Fruit fly (Drosophila melanogaster): Measurements from ENCODE around the gene nol.

Gene nol

DNA sequence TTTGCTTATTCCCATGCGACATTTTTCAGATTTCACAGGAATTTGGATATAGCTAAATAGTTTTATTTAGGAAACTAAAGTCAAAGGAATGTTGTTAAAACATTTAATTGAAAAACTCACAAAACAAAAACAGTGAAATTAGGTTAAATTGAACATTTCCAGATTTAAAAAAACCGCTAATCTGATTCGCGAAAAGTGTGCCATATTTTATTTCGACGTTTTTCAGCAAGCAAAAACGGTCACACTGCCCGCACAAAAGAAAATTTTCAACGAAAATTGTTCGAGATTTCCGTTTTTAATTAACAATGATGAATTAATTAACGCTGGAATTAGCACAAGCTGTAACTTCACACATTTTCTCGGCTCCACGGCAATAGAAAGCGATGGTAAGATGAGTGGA, 21.2 kb upstream of the nol start, which contains the start of the genes CG34012 and emei:
CG34012 (minus strand) TSS at position 52 of the 400 bp plus-strand sequence.
emei (plus strand) TSS at position 237 of the 400 bp plus-strand sequence.
- no peak for TF ChIP-seq bab1 (GFP tag; optimal IDR thresholded peaks at IDR 0.05)
- no peak for TF ChIP-seq CG33017 (tag; optimal IDR thresholded peaks at IDR 0.05)
- no peak for TF ChIP-seq CG11617 (GFP tag; optimal IDR thresholded peaks at IDR 0.05)
- TF ChIP-seq tj (GFP tag; optimal IDR thresholded peaks at IDR 0.05), result no peak
- no peak for TF ChIP-seq pad (GFP tag; optimal IDR thresholded peaks at IDR 0.05)
- TF ChIP-seq CG7101 (tag; optimal IDR thresholded peaks at IDR 0.05), result no peak
- no peak for TF ChIP-seq cic (GFP tag; optimal IDR thresholded peaks at IDR 0.05)
- no peak for TF ChIP-seq cnc (optimal IDR thresholded peaks at IDR 0.05)
- TF ChIP-seq Crg-1 (GFP tag; optimal IDR thresholded peaks at IDR 0.05), result no peak
- TF ChIP-seq CG14711 (tag; optimal IDR thresholded peaks at IDR 0.05), result no peak
- no peak for TF ChIP-seq CG7045 (GFP tag; optimal IDR thresholded peaks at IDR 0.05)
- no peak for TF ChIP-seq ovo (GFP tag; optimal IDR thresholded peaks at IDR 0.05)
- no peak for TF ChIP-seq CG1620 (GFP tag; optimal IDR thresholded peaks at IDR 0.05)
- TF ChIP-seq kay (GFP tag; ENCODE audit: borderline replicate concordance), result no peak
- no peak for TF ChIP-seq Clk (GFP tag; optimal IDR thresholded peaks at IDR 0.05)
- no peak for TF ChIP-seq Mnt (GFP tag; optimal IDR thresholded peaks at IDR 0.05)
- no peak for TF ChIP-seq CG12768 (GFP tag; optimal IDR thresholded peaks at IDR 0.05)
- no peak for TF ChIP-seq CG5204 (GFP tag; optimal IDR thresholded peaks at IDR 0.05)
- no peak for TF ChIP-seq Hr96 (GFP tag; optimal IDR thresholded peaks at IDR 0.05)

DNA sequence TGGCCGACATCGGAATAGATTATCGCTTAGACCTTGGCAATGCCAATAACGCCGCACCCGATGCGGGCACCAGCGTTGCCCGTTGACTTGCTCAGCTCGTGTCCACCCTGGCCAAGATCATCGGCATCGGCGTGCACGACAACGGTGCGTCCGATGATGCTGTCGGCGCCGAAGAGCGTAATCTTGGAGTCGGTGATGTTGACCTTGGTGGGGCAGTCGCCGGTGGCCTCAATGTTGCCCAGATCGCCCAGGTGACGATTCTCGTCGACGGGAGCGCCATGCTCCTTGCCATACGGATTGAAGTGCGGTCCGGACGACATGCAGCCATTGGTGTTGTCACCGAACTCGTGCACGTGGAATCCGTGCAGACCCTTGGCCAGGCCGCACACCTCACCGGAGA, 18.2 kb upstream of the nol start:
- TF ChIP-seq CG1620 (GFP tag; optimal IDR thresholded peaks at IDR 0.05) (no peak), cnc (optimal IDR thresholded peaks at IDR 0.05) (no peak), tj (GFP tag; optimal IDR thresholded peaks at IDR 0.05) (no peak), CG5204 (GFP tag; optimal IDR thresholded peaks at IDR 0.05) (no peak), pad (GFP tag; optimal IDR thresholded peaks at IDR 0.05) (no peak), kay (GFP tag; ENCODE audit: borderline replicate concordance) (no peak)

DNA sequence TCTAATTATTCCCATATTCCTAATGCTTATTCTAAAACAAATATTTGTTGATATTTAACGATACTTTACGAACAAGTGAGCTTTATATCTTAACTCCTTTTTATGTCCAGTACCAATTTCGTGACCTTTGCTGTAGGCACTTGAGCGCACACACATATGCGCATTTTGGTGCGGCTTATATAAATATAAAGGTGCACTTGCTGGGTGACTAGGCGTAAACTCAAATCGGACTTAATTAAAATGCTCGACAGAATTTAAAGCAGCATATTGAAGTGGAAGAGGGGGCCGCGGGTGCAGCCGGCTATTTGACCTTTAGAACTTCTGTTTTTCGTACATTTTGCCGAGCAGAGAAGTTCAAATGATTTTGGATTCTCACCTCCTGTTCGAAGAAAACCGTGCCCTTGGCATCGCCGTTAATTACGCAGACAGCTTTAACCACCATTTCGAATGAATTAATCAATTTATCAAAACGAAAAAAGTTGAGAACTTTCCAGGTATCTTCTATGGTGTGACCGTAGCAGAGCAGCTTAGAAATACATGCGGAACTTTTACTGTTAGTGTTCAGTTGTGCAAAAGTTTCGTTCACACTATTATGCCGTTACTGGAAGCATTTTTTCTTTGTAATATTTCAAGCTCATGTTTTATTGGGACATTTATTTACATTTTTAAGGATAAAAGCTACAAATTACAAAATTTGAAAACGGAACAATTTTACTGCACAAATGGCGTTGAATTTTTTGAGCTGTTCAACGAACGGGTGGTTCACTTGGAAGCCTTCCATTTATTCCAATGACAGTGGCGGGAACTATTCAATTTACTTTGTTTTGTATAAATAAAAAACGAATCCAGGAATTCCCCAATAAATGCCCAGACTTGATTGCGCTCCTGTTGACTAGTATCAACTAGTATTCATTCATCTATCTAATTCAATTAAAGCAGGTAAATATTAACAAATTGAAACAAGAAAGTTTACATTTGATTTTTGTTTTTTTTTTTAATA, 17.1 kb upstream of the nol start, which contains the start of gene Sod1:
Sod1 (minus strand) TSS at position 543 of the 1,000 bp plus-strand sequence.
- TF ChIP-seq Clk (GFP tag; optimal IDR thresholded peaks at IDR 0.05) (no peak), CG7045 (GFP tag; optimal IDR thresholded peaks at IDR 0.05) (no peak), Mnt (GFP tag; optimal IDR thresholded peaks at IDR 0.05) (peak; percentile 32), CG11617 (GFP tag; optimal IDR thresholded peaks at IDR 0.05) (peak; percentile 58), CG12768 (GFP tag; optimal IDR thresholded peaks at IDR 0.05) (peak; percentile 92), cic (GFP tag; optimal IDR thresholded peaks at IDR 0.05) (peak; percentile 28), CG33017 (tag; optimal IDR thresholded peaks at IDR 0.05) (no peak), CG7101 (tag; optimal IDR thresholded peaks at IDR 0.05) (peak; percentile 47), Crg-1 (GFP tag; optimal IDR thresholded peaks at IDR 0.05) (no peak), toe (GFP tag; optimal IDR thresholded peaks at IDR 0.05) (no peak), cnc (optimal IDR thresholded peaks at IDR 0.05) (peak in 1 of 2 experiments; percentile 89), Hr96 (GFP tag; optimal IDR thresholded peaks at IDR 0.05) (no peak), bab1 (GFP tag; optimal IDR thresholded peaks at IDR 0.05) (peak; percentile 48), CG5204 (GFP tag; optimal IDR thresholded peaks at IDR 0.05) (no peak), kay (GFP tag; ENCODE audit: borderline replicate concordance) (peak; percentile 38), ovo (GFP tag; optimal IDR thresholded peaks at IDR 0.05) (peak; percentile 62), tj (GFP tag; optimal IDR thresholded peaks at IDR 0.05) (peak; percentile 37), pad (GFP tag; optimal IDR thresholded peaks at IDR 0.05) (no peak), CG14711 (tag; optimal IDR thresholded peaks at IDR 0.05) (no peak), CG1620 (GFP tag; optimal IDR thresholded peaks at IDR 0.05) (peak; percentile 35)

DNA sequence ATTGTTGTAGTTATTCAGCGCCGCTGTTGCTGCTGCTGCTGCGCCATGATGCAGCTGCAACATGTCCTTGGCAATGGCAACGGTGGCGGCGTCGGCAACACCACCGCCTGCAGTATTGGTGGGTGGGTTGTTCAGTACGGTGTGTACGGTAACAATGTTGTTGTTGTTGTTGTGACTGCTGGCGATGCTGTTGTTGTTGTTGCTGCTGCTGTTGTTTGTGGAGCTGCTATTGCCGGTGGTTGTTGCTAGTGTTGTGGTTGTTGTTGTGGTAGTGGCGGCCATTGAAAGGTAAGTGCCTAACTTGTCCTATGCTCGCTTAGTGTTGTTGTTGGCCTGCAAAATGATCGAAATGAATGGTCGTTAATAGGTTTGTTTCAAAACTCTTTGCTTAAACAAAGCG, 12.9 kb upstream of the nol start:
- TF ChIP-seq CG14711 (tag; optimal IDR thresholded peaks at IDR 0.05), result no peak
- no peak for TF ChIP-seq CG33017 (tag; optimal IDR thresholded peaks at IDR 0.05)
- no peak for TF ChIP-seq ovo (GFP tag; optimal IDR thresholded peaks at IDR 0.05)
- no peak for TF ChIP-seq pad (GFP tag; optimal IDR thresholded peaks at IDR 0.05)

DNA sequence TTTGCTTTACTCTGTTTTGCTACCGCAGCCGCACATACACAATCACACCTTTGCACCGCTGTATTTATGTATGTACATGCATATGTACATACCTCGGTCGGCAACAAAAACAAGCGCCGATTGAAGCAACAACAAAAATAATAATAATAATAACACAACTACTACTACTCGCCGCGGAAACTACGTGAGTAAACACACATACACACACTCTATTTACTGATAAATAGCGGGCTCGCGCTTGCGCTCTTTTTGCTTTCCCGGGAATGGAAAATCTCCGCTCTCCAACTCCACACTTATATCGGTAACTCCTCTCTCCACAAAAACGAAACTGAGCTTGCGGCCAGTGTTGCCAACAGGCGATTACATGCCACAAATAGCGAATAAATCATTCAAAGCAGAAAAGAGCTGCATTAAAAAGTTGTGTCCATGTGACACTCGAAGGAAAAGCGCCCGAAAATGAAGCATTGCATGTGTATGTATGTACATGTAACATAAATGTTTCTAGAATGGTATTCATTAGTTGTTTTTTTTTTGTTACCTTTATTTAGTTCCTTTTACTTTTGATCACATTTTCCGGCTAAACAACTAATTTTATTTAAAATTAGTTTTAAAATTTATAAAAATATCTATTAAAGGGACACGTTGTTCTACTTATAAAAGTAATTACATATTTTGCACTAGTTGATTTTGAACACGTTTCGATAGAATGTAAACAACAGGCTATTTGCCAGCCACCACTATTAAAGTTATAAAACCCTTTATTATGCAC, 11.8 kb upstream of the nol start:
- TF ChIP-seq Hr96 (GFP tag; optimal IDR thresholded peaks at IDR 0.05) (peak; percentile 34), CG7101 (tag; optimal IDR thresholded peaks at IDR 0.05) (peak; percentile 70), Clk (GFP tag; optimal IDR thresholded peaks at IDR 0.05) (peak; percentile 54), CG11617 (GFP tag; optimal IDR thresholded peaks at IDR 0.05) (no peak), CG7045 (GFP tag; optimal IDR thresholded peaks at IDR 0.05) (peak; percentile 48), cic (GFP tag; optimal IDR thresholded peaks at IDR 0.05) (peak; percentile 98), toe (GFP tag; optimal IDR thresholded peaks at IDR 0.05) (no peak), bab1 (GFP tag; optimal IDR thresholded peaks at IDR 0.05) (no peak), ovo (GFP tag; optimal IDR thresholded peaks at IDR 0.05) (peak; percentile 80), CG5204 (GFP tag; optimal IDR thresholded peaks at IDR 0.05) (no peak), Crg-1 (GFP tag; optimal IDR thresholded peaks at IDR 0.05) (peak; percentile 66), CG12768 (GFP tag; optimal IDR thresholded peaks at IDR 0.05) (peak; percentile 68), CG14711 (tag; optimal IDR thresholded peaks at IDR 0.05) (peak; percentile 60), CG1620 (GFP tag; optimal IDR thresholded peaks at IDR 0.05) (no peak), pad (GFP tag; optimal IDR thresholded peaks at IDR 0.05) (peak; percentile 78), cnc (optimal IDR thresholded peaks at IDR 0.05) (no peak), tj (GFP tag; optimal IDR thresholded peaks at IDR 0.05) (peak; percentile 40), kay (GFP tag; ENCODE audit: borderline replicate concordance) (peak; percentile 97), CG33017 (tag; optimal IDR thresholded peaks at IDR 0.05) (peak; percentile 19), Mnt (GFP tag; optimal IDR thresholded peaks at IDR 0.05) (peak; percentile 85)

All from whole organism, adult.